Fruit fly (Drosophila melanogaster) whole organism, embryonic: ENCODE data around the gene Frq2.

Source experiments
- CG10274 ChIP-seq: fragments of 200-800 bp; sonication (Bioruptor generic); optimal IDR thresholded peaks from 3 replicates; lab custom pipeline; 2017; ENCODE audit warnings: missing biosample characterization, mild to moderate bottlenecking, missing genetic modification characterization
- CG10462 ChIP-seq: fragments of 200-800 bp; sonication (Bioruptor generic); optimal IDR thresholded peaks from 2 replicates; lab custom pipeline; 2016; ENCODE audit warnings: missing biosample characterization, missing genetic modification characterization
- CG11085 ChIP-seq: fragments of 200-800 bp; sonication (Bioruptor generic); IDR thresholded peaks from 2 replicates; pipeline ENCODE4 v1.3.6; 2022; ENCODE audit warnings: missing biosample characterization, missing genetic modification characterization
- CG11504 ChIP-seq: fragments of 200-800 bp; sonication (Bioruptor generic); optimal IDR thresholded peaks from 3 replicates; lab custom pipeline; 2019; ENCODE audit warnings: missing biosample characterization, mild to moderate bottlenecking, missing genetic modification characterization, moderate library complexity
- CG12236 ChIP-seq: fragments of 200-800 bp; sonication (Bioruptor generic); optimal IDR thresholded peaks from 2 replicates; lab custom pipeline; 2016; ENCODE audit warnings: missing biosample characterization, missing genetic modification characterization
- CG14014 ChIP-seq: fragments of 200-800 bp; sonication (Bioruptor generic); IDR thresholded peaks from 2 replicates; pipeline ENCODE4 v1.3.6; 2022; ENCODE audit warnings: missing biosample characterization, missing genetic modification characterization
- CG1602 ChIP-seq: fragments of 200-800 bp; sonication (Bioruptor generic); optimal IDR thresholded peaks from 3 replicates; lab custom pipeline; 2016; ENCODE audit warnings: missing biosample characterization, missing genetic modification characterization
- CG16779 ChIP-seq: fragments of 200-800 bp; sonication (Bioruptor generic); IDR thresholded peaks from 2 replicates; pipeline ENCODE4 v1.3.6; 2022; ENCODE audit warnings: missing biosample characterization, missing genetic modification characterization
- CG17359 ChIP-seq: fragments of 200-800 bp; sonication (Bioruptor generic); optimal IDR thresholded peaks from 3 replicates; lab custom pipeline; 2018; ENCODE audit warnings: missing biosample characterization, mild to moderate bottlenecking, missing genetic modification characterization, moderate library complexity
- CG17385 ChIP-seq: fragments of 200-800 bp; sonication (Bioruptor generic); optimal IDR thresholded peaks from 3 replicates; lab custom pipeline; 2018; ENCODE audit warnings: missing biosample characterization, mild to moderate bottlenecking, missing genetic modification characterization
- CG2678 ChIP-seq: fragments of 200-800 bp; sonication (Bioruptor generic); optimal IDR thresholded peaks from 3 replicates; lab custom pipeline; 2019; ENCODE audit warnings: missing biosample characterization, mild to moderate bottlenecking, missing genetic modification characterization, moderate library complexity
- CG3163 ChIP-seq: fragments of 200-800 bp; sonication (Bioruptor generic); optimal IDR thresholded peaks from 3 replicates; lab custom pipeline; 2016; ENCODE audit warnings: missing biosample characterization, missing genetic modification characterization
- CG3281 ChIP-seq: fragments of 200-800 bp; sonication (Bioruptor generic); optimal IDR thresholded peaks from 3 replicates; lab custom pipeline; 2017; ENCODE audit warnings: missing biosample characterization, mild to moderate bottlenecking, missing genetic modification characterization
- CG3838 ChIP-seq: fragments of 200-800 bp; sonication (Bioruptor generic); optimal IDR thresholded peaks from 3 replicates; lab custom pipeline; 2016; ENCODE audit warnings: missing biosample characterization, missing genetic modification characterization
- CG7556 ChIP-seq: fragments of 200-800 bp; sonication (Bioruptor generic); optimal IDR thresholded peaks from 2 replicates; lab custom pipeline; 2017; ENCODE audit warnings: missing biosample characterization, mild to moderate bottlenecking, missing genetic modification characterization
- CkIIα-i1 ChIP-seq: fragments of 200-800 bp; sonication (Bioruptor generic); IDR thresholded peaks from 2 replicates; pipeline ENCODE4 v1.3.6; 2022; ENCODE audit warnings: missing biosample characterization, missing genetic modification characterization
- Dref ChIP-seq: fragments of 200-800 bp; sonication (Bioruptor generic); IDR thresholded peaks from 2 replicates; pipeline ENCODE4 v1.3.6; 2022; ENCODE audit warnings: missing biosample characterization, missing genetic modification characterization
- Elba2 ChIP-seq: fragments of 200-800 bp; sonication (Bioruptor generic); optimal IDR thresholded peaks from 3 replicates; lab custom pipeline; 2016; ENCODE audit warnings: missing biosample characterization, missing genetic modification characterization
- Gug ChIP-seq: fragments of 200-800 bp; sonication (Bioruptor generic); IDR thresholded peaks from 4 replicates; pipeline ENCODE4 v1.3.6; 2022; ENCODE audit warnings: missing biosample characterization, missing genetic modification characterization
- HHEX ChIP-seq: fragments of 200-800 bp; sonication (Bioruptor generic); optimal IDR thresholded peaks from 3 replicates; lab custom pipeline; 2017; ENCODE audit warnings: missing biosample characterization, mild to moderate bottlenecking, missing genetic modification characterization, missing genetic modification reagents
- HLH54F ChIP-seq: fragments of 200-800 bp; sonication (Bioruptor generic); optimal IDR thresholded peaks from 3 replicates; lab custom pipeline; 2016; ENCODE audit warnings: missing biosample characterization, missing genetic modification characterization
- HLHmδ ChIP-seq: fragments of 200-800 bp; sonication (Bioruptor generic); optimal IDR thresholded peaks from 2 replicates; lab custom pipeline; 2018; ENCODE audit warnings: missing biosample characterization, mild to moderate bottlenecking, missing genetic modification characterization, moderate library complexity
- Hsf ChIP-seq: fragments of 200-800 bp; sonication (Bioruptor generic); optimal IDR thresholded peaks from 3 replicates; lab custom pipeline; 2016; ENCODE audit warnings: missing biosample characterization, missing genetic modification characterization
- Lpt ChIP-seq: fragments of >200 bp; optimal IDR thresholded peaks from 2 replicates; lab custom pipeline; 2018; ENCODE audit warnings: missing biosample characterization, missing genetic modification characterization
- Neu2 ChIP-seq: fragments of 200-800 bp; sonication (Bioruptor generic); optimal IDR thresholded peaks from 3 replicates; lab custom pipeline; 2016; ENCODE audit warnings: missing biosample characterization, missing genetic modification characterization, borderline replicate concordance
- Rfx ChIP-seq: fragments of 200-800 bp; sonication (Bioruptor generic); IDR thresholded peaks from 2 replicates; pipeline ENCODE4 v1.3.6; 2022; ENCODE audit warnings: missing biosample characterization, missing genetic modification characterization
- Side ChIP-seq: fragments of 200-800 bp; sonication (Bioruptor generic); optimal IDR thresholded peaks from 2 replicates; lab custom pipeline; 2016; ENCODE audit warnings: missing biosample characterization, missing genetic modification characterization
- Ssrp ChIP-seq: fragments of 200-800 bp; sonication (Bioruptor generic); optimal IDR thresholded peaks from 2 replicates; lab custom pipeline; 2018; ENCODE audit warnings: missing biosample characterization, mild to moderate bottlenecking, missing genetic modification characterization, moderate library complexity
- Trl ChIP-seq, 3 experiments: fragments of >200 bp in 2 of 3; fragments of 200-800 bp in 1 of 3; sonication (Bioruptor generic) in 1 of 3; optimal IDR thresholded peaks; 2 replicates in 1 of 3; 3 replicates in 2 of 3; lab custom pipeline; 2016 to 2017; ENCODE audit warnings: missing biosample characterization in 1 of 3, missing genetic modification characterization in 1 of 3
- Usf ChIP-seq: fragments of 200-800 bp; sonication (Bioruptor generic); optimal IDR thresholded peaks from 2 replicates; lab custom pipeline; 2017; ENCODE audit warnings: missing genotype, missing biosample characterization, missing genetic modification characterization
- ac ChIP-seq: fragments of 200-800 bp; sonication (Bioruptor generic); optimal IDR thresholded peaks from 3 replicates; lab custom pipeline; 2017; ENCODE audit warnings: missing biosample characterization, mild to moderate bottlenecking, missing genetic modification characterization
- cad ChIP-seq: fragments of >200 bp; optimal IDR thresholded peaks from 2 replicates; lab custom pipeline; 2017; ENCODE audit warnings: missing biosample characterization, missing genetic modification characterization
- cato ChIP-seq: fragments of 200-800 bp; sonication (Bioruptor generic); optimal IDR thresholded peaks from 2 replicates; lab custom pipeline; 2016; ENCODE audit warnings: missing biosample characterization, missing genetic modification characterization, borderline replicate concordance
- crc ChIP-seq: fragments of 200-800 bp; sonication (Bioruptor generic); optimal IDR thresholded peaks from 2 replicates; lab custom pipeline; 2016; ENCODE audit warnings: missing biosample characterization, missing genetic modification characterization
- da ChIP-seq: fragments of 200-800 bp; sonication (Bioruptor generic); optimal IDR thresholded peaks from 2 replicates; lab custom pipeline; 2016; ENCODE audit warnings: missing biosample characterization, missing genetic modification characterization
- gem ChIP-seq: fragments of 200-800 bp; sonication (Bioruptor generic); optimal IDR thresholded peaks from 2 replicates; lab custom pipeline; 2019; ENCODE audit warnings: missing biosample characterization, mild to moderate bottlenecking, missing genetic modification characterization, moderate library complexity
- h ChIP-seq: fragments of >200 bp; optimal IDR thresholded peaks from 2 replicates; lab custom pipeline; 2017
- hb ChIP-seq: fragments of 200-800 bp; sonication (Bioruptor generic); IDR thresholded peaks from 3 replicates; pipeline ENCODE4 v1.3.6; 2022; ENCODE audit warnings: missing biosample characterization, missing genetic modification characterization; ENCODE audit not compliant: partially characterized antibody
- ind ChIP-seq: fragments of 200-800 bp; sonication (Bioruptor generic); optimal IDR thresholded peaks from 3 replicates; lab custom pipeline; 2016; ENCODE audit warnings: missing biosample characterization, missing genetic modification characterization
- klu ChIP-seq: fragments of 200-800 bp; sonication (Bioruptor generic); IDR thresholded peaks from 2 replicates; pipeline ENCODE4 v1.3.6; 2022; ENCODE audit warnings: missing biosample characterization, missing genetic modification characterization
- knrl ChIP-seq: fragments of 200-800 bp; sonication (Bioruptor generic); IDR thresholded peaks from 3 replicates; pipeline ENCODE4 v1.3.6; 2022; ENCODE audit warnings: missing biosample characterization, missing genetic modification characterization; ENCODE audit not compliant: partially characterized antibody
- mam ChIP-seq: fragments of 200-800 bp; sonication (Bioruptor generic); optimal IDR thresholded peaks from 3 replicates; lab custom pipeline; 2016; ENCODE audit warnings: missing biosample characterization, missing genetic modification characterization
- nmo ChIP-seq: fragments of 200-800 bp; sonication (Bioruptor generic); optimal IDR thresholded peaks from 2 replicates; lab custom pipeline; 2018; ENCODE audit warnings: missing biosample characterization, mild to moderate bottlenecking, missing genetic modification characterization, moderate library complexity
- pan ChIP-seq, 4 experiments: fragments of >200 bp in 3 of 4; fragments of 200-800 bp in 1 of 4; sonication (Bioruptor generic) in 1 of 4; optimal IDR thresholded peaks in 3 of 4; IDR thresholded peaks in 1 of 4; 2 replicates each; pipeline versions ENCODE4 v1.3.6 to Lab custom; 2017 to 2022; ENCODE audit warnings: missing biosample characterization in 2 of 4, missing genetic modification characterization in 2 of 4, mixed read lengths in 1 of 4
- ranshi ChIP-seq: fragments of 200-800 bp; sonication (Bioruptor generic); IDR thresholded peaks from 2 replicates; pipeline ENCODE4 v1.3.6; 2022; ENCODE audit warnings: missing biosample characterization, missing genetic modification characterization
- repo ChIP-seq: fragments of 200-800 bp; sonication (Bioruptor generic); optimal IDR thresholded peaks from 2 replicates; lab custom pipeline; 2016; ENCODE audit warnings: missing biosample characterization, missing genetic modification characterization
- schlank ChIP-seq: fragments of 200-800 bp; sonication (Bioruptor generic); optimal IDR thresholded peaks from 2 replicates; lab custom pipeline; 2018; ENCODE audit warnings: missing biosample characterization, mild to moderate bottlenecking, missing genetic modification characterization
- slp2 ChIP-seq: fragments of 200-800 bp; sonication (Bioruptor generic); optimal IDR thresholded peaks from 2 replicates; lab custom pipeline; 2016; ENCODE audit warnings: missing biosample characterization, missing genetic modification characterization
- trem ChIP-seq: fragments of 200-800 bp; optimal IDR thresholded peaks from 3 replicates; lab custom pipeline; 2019; ENCODE audit warnings: missing biosample characterization, mild to moderate bottlenecking, missing genetic modification characterization, moderate library complexity

Frq2 gene

dm6 chrX:18136910-18137849, 40.2 kb upstream of the Frq2 start, which contains the start of gene ari-1 (continued):
- TF ChIP-seq CG11504 (no peak), trem (tag; lab: Kevin White, UChicago) (no peak), CG11085 (GFP tag; lab: Robert Waterston, UW) (no peak), CG1602 (GFP tag; lab: Kevin White, UChicago) (no peak), CkIIα-i1 (GFP tag; lab: Robert Waterston, UW) (no peak), cad (GFP tag; lab: Kevin White, UChicago) (no peak), Usf (no peak), nmo (GFP tag; lab: Kevin White, UChicago) (no peak), ac (GFP tag; lab: Kevin White, UChicago) (no peak), klu (GFP tag; lab: Robert Waterston, UW) (no peak), HHEX (GFP tag; lab: Kevin White, UChicago) (no peak), CG7556 (GFP tag; lab: Kevin White, UChicago) (no peak), slp2 (no peak), gem (no peak), CG3163 (no peak), CG17385 (GFP tag; lab: Kevin White, UChicago) (no peak), mam (GFP tag; lab: Kevin White, UChicago) (no peak), cato (GFP tag; lab: Kevin White, UChicago) (no peak), ranshi (GFP tag; lab: Robert Waterston, UW) (no peak), CG16779 (no peak), ind (no peak), Side (GFP tag; lab: Kevin White, UChicago) (no peak), Trl (optimal IDR thresholded peaks at IDR 0.05; lab: Kevin White, UChicago) (peak; percentile 41 to 69), Trl (GFP tag; optimal IDR thresholded peaks at IDR 0.05; lab: Kevin White, UChicago) (no peak), Ssrp (no peak), pan (optimal IDR thresholded peaks at IDR 0.05; lab: Kevin White, UChicago) (no peak), pan (GFP tag; optimal IDR thresholded peaks at IDR 0.05 in 1 of 2, IDR thresholded peaks at IDR 0.05 in 1 of 2) (no peak), CG12236 (GFP tag; lab: Kevin White, UChicago) (no peak), crc (GFP tag; lab: Kevin White, UChicago) (no peak), Gug (peak; percentile 5; the same call in 1 of the 4 replicates), HLH54F (GFP tag; lab: Kevin White, UChicago) (no peak), CG10274 (GFP tag; lab: Kevin White, UChicago) (no peak), CG10462 (GFP tag; lab: Kevin White, UChicago) (no peak), Lpt (no peak), Elba2 (GFP tag; lab: Kevin White, UChicago) (no peak), CG14014 (GFP tag; lab: Robert Waterston, UW) (no peak), Neu2 (no peak), repo (no peak), CG3838 (GFP tag; lab: Kevin White, UChicago) (no peak), schlank (tag; lab: Kevin White, UChicago) (no peak), CG17359 (no peak), CG3281 (GFP tag; lab: Kevin White, UChicago) (no peak), h (lab: Kevin White, UChicago) (no peak), knrl (GFP tag; lab: Robert Waterston, UW) (peak; percentile 41; the same call in 2 of the 3 replicates), hb (GFP tag; lab: Robert Waterston, UW) (0 out of 3 replicates have a peak, but pooled peaks have one; percentile 55), Rfx (0 out of 2 replicates have a peak, but pooled peaks have one; percentile 11), Hsf (GFP tag; lab: Kevin White, UChicago) (no peak), da (no peak), CG2678 (tag; lab: Kevin White, UChicago) (no peak), HLHmδ (GFP tag; lab: Kevin White, UChicago) (no peak), Dref (GFP tag; lab: Robert Waterston, UW) (peak; percentile 60)
